Fruit fly (Drosophila melanogaster) whole organism, wandering third instar larva: ENCODE data around the gene CG31128.

Experiments
- Abd-B ChIP-seq: fragments of >200 bp; optimal IDR thresholded peaks from 2 replicates; lab custom pipeline; 2017; ENCODE audit warnings: missing biosample characterization, missing genetic modification characterization
- Hr83 ChIP-seq: fragments of 200-300 bp; sonication (Bioruptor generic); optimal IDR thresholded peaks from 2 replicates; lab custom pipeline; 2016; ENCODE audit warnings: missing biosample characterization, mild to moderate bottlenecking, missing genetic modification characterization, moderate library complexity; ENCODE audit not compliant: poor library complexity, severe bottlenecking
- br ChIP-seq: fragments of 200-800 bp; sonication (Bioruptor generic); optimal IDR thresholded peaks from 2 replicates; lab custom pipeline; 2016; ENCODE audit warnings: missing biosample characterization, missing genetic modification characterization
- foxo ChIP-seq, 2 experiments: fragments of 200-800 bp; sonication (Bioruptor generic); optimal IDR thresholded peaks; 2 replicates in 1 of 2; 3 replicates in 1 of 2; lab custom pipeline; 2016 to 2017; ENCODE audit warnings: missing biosample characterization in 2 of 2, missing genetic modification characterization in 2 of 2
- jim ChIP-seq: fragments of 175-275, 200-325 bp; sonication (Bioruptor generic); optimal IDR thresholded peaks from 2 replicates; lab custom pipeline; 2016; ENCODE audit warnings: missing biosample characterization, mild to moderate bottlenecking, missing genetic modification characterization
- lola ChIP-seq: fragments of >200 bp; optimal IDR thresholded peaks from 2 replicates; lab custom pipeline; 2017; ENCODE audit warnings: missing biosample characterization, missing genetic modification characterization
- psq ChIP-seq: fragments of 200-800 bp; sonication (Bioruptor generic); optimal IDR thresholded peaks from 3 replicates; lab custom pipeline; 2017; ENCODE audit warnings: missing biosample characterization, mild to moderate bottlenecking, missing genetic modification characterization, moderate library complexity
- sv ChIP-seq: fragments of 200-800 bp; sonication (Bioruptor generic); optimal IDR thresholded peaks from 3 replicates; lab custom pipeline; 2016; ENCODE audit warnings: missing biosample characterization, missing genetic modification characterization

DNA sequence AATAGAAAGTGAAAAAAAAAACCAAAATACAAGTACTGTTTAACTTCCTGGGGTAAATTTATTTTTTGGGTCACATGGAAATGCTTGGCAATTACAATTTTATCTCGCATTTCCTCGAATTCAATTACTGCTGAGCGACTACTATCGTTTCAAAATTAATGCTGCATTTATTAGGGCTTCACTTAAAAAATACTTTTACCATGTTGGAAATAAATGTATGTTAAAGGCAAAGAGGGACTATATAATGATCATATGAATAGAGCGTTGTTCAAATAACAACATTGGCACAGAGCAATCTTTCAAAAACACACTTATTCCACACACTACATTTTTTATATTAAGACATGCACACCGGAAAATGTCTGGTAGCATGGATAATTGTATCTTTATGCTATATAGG, at the start of gene CG31128:
- TF ChIP-seq foxo (GFP tag; optimal IDR thresholded peaks at IDR 0.05; lab: Kevin White, UChicago) (no peak), lola (GFP tag; lab: Kevin White, UChicago) (no peak), psq (GFP tag; lab: Kevin White, UChicago) (no peak), br (GFP tag; lab: Kevin White, UChicago) (no peak), sv (GFP tag; lab: Kevin White, UChicago) (no peak), Hr83 (GFP tag; lab: Kevin White, UChicago) (no peak), Abd-B (GFP tag; lab: Kevin White, UChicago) (no peak), jim (no peak)
